Worm (Caenorhabditis elegans) whole organism, young adult: Measurements from ENCODE around the gene C03B1.9.

Experiments
- hmg-1.2 ChIP-seq: fragments of 200-800 bp; sonication (Bioruptor generic); IDR thresholded peaks from 2 replicates; pipeline ENCODE4 v1.3.6; 2022; ENCODE audit warnings: missing genetic modification reagents, missing genetic modification characterization, missing compliant biosample characterization
- lag-1 ChIP-seq: fragments of 200-800 bp; sonication (Bioruptor generic); IDR thresholded peaks from 2 replicates; pipeline ENCODE4 v1.3.6; 2022; ENCODE audit warnings: missing genetic modification reagents, missing genetic modification characterization, missing compliant biosample characterization

DNA sequence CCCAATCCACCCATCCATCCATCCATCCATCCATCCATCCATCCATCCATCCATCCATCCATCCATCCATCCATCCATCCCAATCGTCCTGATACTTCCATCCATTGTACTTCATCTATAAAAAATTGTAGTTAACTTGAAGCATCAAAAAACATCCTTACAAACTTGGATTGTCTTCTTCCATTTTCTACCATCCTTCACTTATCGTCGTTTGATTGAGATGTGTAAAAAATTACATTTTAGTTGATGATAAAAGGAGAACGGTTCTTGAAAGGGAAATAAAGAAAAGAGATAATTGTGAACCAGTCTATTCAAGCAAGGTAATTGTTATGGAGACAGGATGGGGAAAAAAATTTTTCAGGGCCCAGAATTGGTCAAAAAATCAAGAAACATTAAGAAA lies 10.9 kb upstream of the C03B1.9 start, which contains the start of gene C03B1.10:
- no peak for TF ChIP-seq hmg-1.2
- no peak for TF ChIP-seq lag-1 (GFP tag; lab: Robert Waterston, UW)
